Worm (Caenorhabditis elegans) whole organism, late embryonic: ENCODE data around the gene nhr-166.

Source experiments
- F13H6.1 ChIP-seq: sonication (generic microtip); optimal IDR thresholded peaks from 2 replicates; lab custom pipeline; 2016; ENCODE audit warnings: missing genetic modification characterization, missing compliant biosample characterization
- K02D7.2 ChIP-seq: sonication (generic microtip); optimal IDR thresholded peaks from 2 replicates; lab custom pipeline; 2017; ENCODE audit warnings: mild to moderate bottlenecking, missing genetic modification characterization, missing compliant biosample characterization
- Y22D7AL.16 ChIP-seq: sonication (generic microtip); optimal IDR thresholded peaks from 2 replicates; lab custom pipeline; 2016; ENCODE audit warnings: missing genetic modification characterization, missing compliant biosample characterization
- ahr-1 ChIP-seq: sonication (generic microtip); optimal IDR thresholded peaks from 2 replicates; lab custom pipeline; 2016; ENCODE audit warnings: missing genetic modification characterization, missing compliant biosample characterization
- ama-1 ChIP-seq: fragments of 150-350 bp; optimal IDR thresholded peaks from 2 replicates; lab custom pipeline; 2014
- ceh-14 ChIP-seq: sonication (generic microtip); optimal IDR thresholded peaks from 2 replicates; lab custom pipeline; 2016; ENCODE audit warnings: missing genotype, missing genetic modification characterization, missing compliant biosample characterization
- ceh-18 ChIP-seq: sonication (generic microtip); optimal IDR thresholded peaks from 2 replicates; lab custom pipeline; 2016; ENCODE audit warnings: missing genetic modification characterization, missing compliant biosample characterization
- ceh-2 ChIP-seq: sonication (generic microtip); optimal IDR thresholded peaks from 2 replicates; lab custom pipeline; 2016; ENCODE audit warnings: missing genotype, missing genetic modification characterization, missing compliant biosample characterization
- ceh-31 ChIP-seq: sonication (generic microtip); optimal IDR thresholded peaks from 2 replicates; lab custom pipeline; 2016; ENCODE audit warnings: missing genetic modification characterization, missing compliant biosample characterization
- ceh-34 ChIP-seq: sonication (generic microtip); optimal IDR thresholded peaks from 2 replicates; lab custom pipeline; 2016; ENCODE audit warnings: mild to moderate bottlenecking, missing genetic modification characterization, missing compliant biosample characterization
- ceh-45 ChIP-seq: fragments of 200-800 bp; sonication (Bioruptor generic); IDR thresholded peaks from 2 replicates; pipeline ENCODE4 v1.3.6; 2022; ENCODE audit warnings: missing genetic modification reagents, missing genetic modification characterization, missing compliant biosample characterization
- ceh-48 ChIP-seq: sonication (generic microtip); optimal IDR thresholded peaks from 2 replicates; lab custom pipeline; 2016; ENCODE audit warnings: missing genetic modification characterization, inconsistent platforms, missing compliant biosample characterization
- ceh-9 ChIP-seq: sonication (generic microtip); optimal IDR thresholded peaks from 2 replicates; lab custom pipeline; 2016; ENCODE audit warnings: mild to moderate bottlenecking, missing genetic modification characterization, inconsistent platforms, missing compliant biosample characterization
- eyg-1 ChIP-seq: sonication (generic microtip); optimal IDR thresholded peaks from 2 replicates; lab custom pipeline; 2016; ENCODE audit warnings: missing genotype, missing genetic modification characterization, missing compliant biosample characterization
- fax-1 ChIP-seq: sonication (generic microtip); optimal IDR thresholded peaks from 2 replicates; lab custom pipeline; 2016; ENCODE audit warnings: missing genotype, missing genetic modification characterization, missing compliant biosample characterization
- gmeb-2 ChIP-seq: sonication (generic microtip); optimal IDR thresholded peaks from 2 replicates; lab custom pipeline; 2016; ENCODE audit warnings: missing genetic modification characterization, inconsistent platforms, missing compliant biosample characterization
- hlh-13 ChIP-seq: fragments of 200-800 bp; sonication (Bioruptor generic); optimal IDR thresholded peaks from 2 replicates; lab custom pipeline; 2018; ENCODE audit warnings: mild to moderate bottlenecking, missing genetic modification characterization, missing compliant biosample characterization
- hlh-15 ChIP-seq: sonication (generic microtip); optimal IDR thresholded peaks from 2 replicates; lab custom pipeline; 2016; ENCODE audit warnings: missing genetic modification characterization, missing compliant biosample characterization
- hlh-6 ChIP-seq: sonication (generic microtip); optimal IDR thresholded peaks from 2 replicates; lab custom pipeline; 2016; ENCODE audit warnings: missing genotype, missing genetic modification characterization, missing compliant biosample characterization
- hlh-8 ChIP-seq: sonication (generic microtip); optimal IDR thresholded peaks from 2 replicates; lab custom pipeline; 2016; ENCODE audit warnings: missing genotype, missing genetic modification characterization, missing compliant biosample characterization
- lim-6 ChIP-seq: sonication (generic microtip); optimal IDR thresholded peaks from 2 replicates; lab custom pipeline; 2016; ENCODE audit warnings: missing genetic modification characterization, missing compliant biosample characterization
- madf-2 ChIP-seq: sonication (generic microtip); optimal IDR thresholded peaks from 2 replicates; lab custom pipeline; 2017; ENCODE audit warnings: missing genetic modification characterization, missing compliant biosample characterization
- mec-3 ChIP-seq: sonication (generic microtip); optimal IDR thresholded peaks from 2 replicates; lab custom pipeline; 2016; ENCODE audit warnings: borderline replicate concordance, missing genetic modification characterization, missing compliant biosample characterization
- nfya-1 ChIP-seq: sonication (generic microtip); optimal IDR thresholded peaks from 2 replicates; lab custom pipeline; 2017; ENCODE audit warnings: missing genetic modification characterization, mild to moderate bottlenecking, missing compliant biosample characterization, antibody characterized with exemption, moderate library complexity
- nhr-232 ChIP-seq: sonication (generic microtip); optimal IDR thresholded peaks from 2 replicates; lab custom pipeline; 2016; ENCODE audit warnings: missing genetic modification characterization, missing compliant biosample characterization
- pag-3 ChIP-seq: sonication (generic microtip); optimal IDR thresholded peaks from 2 replicates; lab custom pipeline; 2016; ENCODE audit warnings: missing compliant biosample characterization, missing genetic modification characterization, borderline replicate concordance
- pat-9 ChIP-seq: fragments of 200-800 bp; sonication (Bioruptor generic); optimal IDR thresholded peaks from 2 replicates; lab custom pipeline; 2018; ENCODE audit warnings: mild to moderate bottlenecking, missing genetic modification characterization, moderate library complexity, missing compliant biosample characterization
- pax-1 ChIP-seq: fragments of 150-350 bp; optimal IDR thresholded peaks from 2 replicates; lab custom pipeline; 2014; ENCODE audit warnings: missing biosample characterization, missing genetic modification characterization
- pha-2 ChIP-seq: sonication (generic microtip); optimal IDR thresholded peaks from 2 replicates; lab custom pipeline; 2017; ENCODE audit warnings: mild to moderate bottlenecking, missing genetic modification characterization, missing compliant biosample characterization
- pha-4 ChIP-seq: fragments of 150-350 bp; optimal IDR thresholded peaks from 2 replicates; lab custom pipeline; 2018; ENCODE audit warnings: missing biosample characterization, missing genetic modification reagents, missing genetic modification characterization
- rnt-1 ChIP-seq: sonication (generic microtip); optimal IDR thresholded peaks from 2 replicates; lab custom pipeline; 2016; ENCODE audit warnings: missing genetic modification characterization, missing compliant biosample characterization
- syd-9 ChIP-seq: sonication (generic microtip); optimal IDR thresholded peaks from 2 replicates; lab custom pipeline; 2016; ENCODE audit warnings: mild to moderate bottlenecking, missing genetic modification characterization, moderate library complexity, missing compliant biosample characterization
- tbx-2 ChIP-seq: sonication (generic microtip); optimal IDR thresholded peaks from 2 replicates; lab custom pipeline; 2016; ENCODE audit warnings: missing genetic modification characterization, missing compliant biosample characterization
- tbx-7 ChIP-seq: sonication (generic microtip); optimal IDR thresholded peaks from 2 replicates; lab custom pipeline; 2016; ENCODE audit warnings: missing genotype, missing genetic modification characterization, missing compliant biosample characterization
- unc-42 ChIP-seq: sonication (generic microtip); optimal IDR thresholded peaks from 2 replicates; lab custom pipeline; 2016; ENCODE audit warnings: missing genotype, missing genetic modification characterization, missing compliant biosample characterization
- zip-5 ChIP-seq: sonication (generic microtip); optimal IDR thresholded peaks from 2 replicates; lab custom pipeline; 2016; ENCODE audit warnings: missing genetic modification characterization, missing compliant biosample characterization

The nhr-166 gene

ce11 chrII:3922696-3923095 is 42.7 kb downstream of the nhr-166 start:
- TF ChIP-seq ama-1 (lab: Kevin White, UChicago), result no peak
- TF ChIP-seq hlh-6, result no peak
- TF ChIP-seq rnt-1, result no peak
- no peak for TF ChIP-seq hlh-8 (tag; lab: Kevin White, UChicago)
- TF ChIP-seq tbx-2, result no peak
- TF ChIP-seq mec-3 (tag; lab: Kevin White, UChicago), result no peak
- TF ChIP-seq ceh-2 (tag; lab: Kevin White, UChicago), result no peak
- no peak for TF ChIP-seq zip-5
- no peak for TF ChIP-seq ceh-45 (GFP tag; lab: Robert Waterston, UW)
- no peak for TF ChIP-seq hlh-15
- TF ChIP-seq pha-4 (tag; lab: Kevin White, UChicago), result no peak
- TF ChIP-seq syd-9, result no peak
- TF ChIP-seq nhr-232 (tag; lab: Kevin White, UChicago), result no peak
- no peak for TF ChIP-seq lim-6

- TF ChIP-seq pax-1, result no peak
- TF ChIP-seq nfya-1 (tag; lab: Kevin White, UChicago), result peak; percentile 93
- no peak for TF ChIP-seq eyg-1 (tag; lab: Kevin White, UChicago)
- TF ChIP-seq unc-42 (tag; lab: Kevin White, UChicago), result no peak
- TF ChIP-seq rnt-1, result no peak
- TF ChIP-seq, all 69 proteins: peak for 1
Measured at ce11 chrII:3927943-3928393, 47.9 kb downstream of the nhr-166 start, which contains the start of gene plpp-1.1. Gene plpp-1.1, minus strand, starts transcription at chrII:3927993.

ce11 chrII:3929446-3929845 is 49.4 kb downstream of the nhr-166 start:
- no peak for TF ChIP-seq K02D7.2
- no peak for TF ChIP-seq madf-2 (tag; lab: Kevin White, UChicago)
- no peak for TF ChIP-seq hlh-6
- no peak for TF ChIP-seq mec-3 (tag; lab: Kevin White, UChicago)
- TF ChIP-seq pat-9 (tag; lab: Kevin White, UChicago), result no peak
- TF ChIP-seq nfya-1 (tag; lab: Kevin White, UChicago), result peak; percentile 9
- no peak for TF ChIP-seq ceh-45 (GFP tag; lab: Robert Waterston, UW)

- TF ChIP-seq madf-2 (tag; lab: Kevin White, UChicago) (no peak), hlh-6 (no peak), hlh-13 (no peak), pha-2 (tag; lab: Kevin White, UChicago) (no peak), ceh-18 (tag; lab: Kevin White, UChicago) (peak; percentile 7), ceh-31 (tag; lab: Kevin White, UChicago) (peak; percentile 32), gmeb-2 (no peak), F13H6.1 (tag; lab: Kevin White, UChicago) (no peak), pag-3 (tag; lab: Kevin White, UChicago) (no peak), Y22D7AL.16 (tag; lab: Kevin White, UChicago) (no peak), ceh-34 (peak; percentile 12), K02D7.2 (no peak), tbx-7 (no peak), ahr-1 (tag; lab: Kevin White, UChicago) (no peak), ceh-14 (tag; lab: Kevin White, UChicago) (no peak), ceh-9 (tag; lab: Kevin White, UChicago) (no peak), ceh-48 (no peak), fax-1 (no peak), nfya-1 (tag; lab: Kevin White, UChicago) (peak; percentile 99)
- TF ChIP-seq, all 69 proteins: peak for 4
Measured at ce11 chrII:3930478-3931182, 50.6 kb downstream of the nhr-166 start.
